Worm (Caenorhabditis elegans): ENCODE measurements around the gene K07H8.11.

K07H8.11 gene

DNA sequence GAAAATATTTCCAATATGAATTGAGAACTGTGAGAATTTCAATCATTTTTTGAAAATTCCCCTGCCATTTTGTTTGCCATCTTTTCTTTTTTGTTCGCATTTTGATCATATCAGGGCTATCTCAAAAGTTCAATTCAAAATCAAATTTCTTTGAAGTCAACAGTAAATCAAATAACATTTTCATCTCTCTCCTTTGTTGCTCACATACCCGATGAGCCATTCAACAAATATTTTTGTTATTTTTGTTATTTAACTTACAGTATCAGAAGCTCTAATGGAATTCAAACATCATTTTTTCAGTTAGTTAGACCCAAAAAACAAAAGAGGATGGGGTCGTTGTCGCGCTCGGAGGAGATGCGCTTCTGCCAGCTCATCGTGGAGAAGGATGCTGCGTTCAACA, 28.5 kb upstream of the K07H8.11 start, which contains the start of gene vha-5:
vha-5 (plus strand) TSS at position 301 of the 400 bp plus-strand sequence.
- TF ChIP-seq ham-2 (GFP tag; optimal IDR thresholded peaks at IDR 0.05) (no peak), tbx-8 (GFP tag; optimal IDR thresholded peaks at IDR 0.05) (no peak), lin-32 (GFP tag; optimal IDR thresholded peaks at IDR 0.05) (no peak), flh-1 (GFP tag; optimal IDR thresholded peaks at IDR 0.05) (no peak), snpc-4 (tag; optimal IDR thresholded peaks at IDR 0.05) (no peak), ces-1 (GFP tag; optimal IDR thresholded peaks at IDR 0.05) (no peak), zip-8 (tag; optimal IDR thresholded peaks at IDR 0.05) (no peak), pha-4 (tag; optimal IDR thresholded peaks at IDR 0.05) (no peak), nhr-76 (tag; optimal IDR thresholded peaks at IDR 0.05) (no peak)

DNA sequence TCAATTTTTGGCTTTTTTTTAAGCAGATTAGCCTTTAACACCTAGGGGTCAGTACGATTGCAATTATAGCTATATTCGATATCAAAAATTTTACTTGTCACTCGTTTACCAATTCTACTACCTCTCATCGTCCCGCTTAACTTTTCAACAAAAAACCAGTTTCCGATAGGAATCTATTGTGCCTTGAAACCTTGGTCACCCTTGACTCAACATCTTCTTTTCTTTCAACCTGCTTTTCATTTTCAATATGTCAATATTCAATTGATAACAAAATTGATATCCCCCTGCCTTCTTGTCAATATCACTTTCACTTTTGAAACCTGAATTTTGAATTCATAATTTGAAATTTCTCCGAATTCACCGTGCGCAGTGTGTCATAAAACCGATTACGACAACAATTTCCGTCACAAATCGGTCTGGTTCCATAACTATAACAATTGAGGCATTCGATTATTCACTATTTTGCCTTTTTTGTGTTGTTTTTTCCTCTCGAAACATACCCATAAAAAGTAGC, 27.6 kb upstream of the K07H8.11 start:
- TF ChIP-seq lsy-2 (tag; optimal IDR thresholded peaks at IDR 0.05): no peak
- peak; percentile 61 for TF ChIP-seq blmp-1 (tag; optimal IDR thresholded peaks at IDR 0.05)
- TF ChIP-seq elt-3 (tag; optimal IDR thresholded peaks at IDR 0.05): no peak

DNA sequence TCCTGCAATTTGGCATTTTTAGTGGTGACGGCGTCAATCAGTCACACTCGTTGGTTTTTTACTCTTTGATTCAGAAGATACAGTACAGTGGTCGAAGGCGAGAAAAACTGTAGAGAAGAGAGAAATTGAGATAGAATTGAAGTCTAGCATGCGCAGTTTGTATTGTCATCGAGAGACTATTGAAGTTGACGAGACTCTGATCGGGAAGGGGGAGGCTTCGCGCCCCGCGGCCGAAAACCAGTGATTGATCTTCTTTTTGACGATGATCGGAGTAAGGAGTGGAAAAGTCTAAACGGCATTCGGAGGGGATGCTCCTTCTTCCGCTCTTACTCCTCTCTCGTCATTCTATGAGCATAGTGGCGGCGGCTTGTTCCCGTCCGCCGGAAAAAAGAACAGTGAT, 26.8 kb upstream of the K07H8.11 start:
- TF ChIP-seq nhr-237 (tag; optimal IDR thresholded peaks at IDR 0.05) (peak; percentile 7), unc-39 (tag; optimal IDR thresholded peaks at IDR 0.05) (no peak), drap-1 (GFP tag; optimal IDR thresholded peaks at IDR 0.05) (no peak), tbx-8 (GFP tag; optimal IDR thresholded peaks at IDR 0.05) (no peak)

DNA sequence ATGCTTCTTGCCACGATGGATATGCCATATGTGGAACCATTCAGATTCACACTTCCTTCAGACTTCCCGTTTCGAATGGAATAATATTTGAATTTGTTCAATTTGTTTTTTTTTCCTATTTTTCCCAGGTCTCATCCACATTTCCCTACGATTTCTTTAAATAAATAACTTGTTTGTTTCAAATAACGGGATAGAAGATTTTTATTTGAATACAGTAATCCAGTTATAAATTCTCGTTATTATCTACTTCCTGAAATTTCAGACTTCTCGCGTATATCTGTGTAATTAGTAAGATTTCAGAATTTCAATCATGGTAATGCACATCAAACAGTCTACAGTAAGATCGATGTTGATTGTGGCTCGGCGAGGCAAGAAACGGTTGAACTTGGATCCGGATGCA, 25.3 kb upstream of the K07H8.11 start, which contains the start of gene F35H10.5:
F35H10.5 (plus strand) TSS at position 301 of the 400 bp plus-strand sequence.
- TF ChIP-seq mab-5 (tag; optimal IDR thresholded peaks at IDR 0.05) (no peak), elt-3 (tag; optimal IDR thresholded peaks at IDR 0.05) (no peak), snpc-4 (tag; optimal IDR thresholded peaks at IDR 0.05) (no peak), mls-2 (tag; optimal IDR thresholded peaks at IDR 0.05) (no peak), nhr-28 (tag; optimal IDR thresholded peaks at IDR 0.05) (no peak), elt-1 (tag; optimal IDR thresholded peaks at IDR 0.05; ENCODE audit: borderline replicate concordance, insufficient read depth) (no peak), sptf-1 (tag; optimal IDR thresholded peaks at IDR 0.05) (no peak), ceh-43 (GFP tag; optimal IDR thresholded peaks at IDR 0.05) (no peak), unc-62 (GFP tag; optimal IDR thresholded peaks at IDR 0.05) (no peak), ceh-83 (GFP tag; optimal IDR thresholded peaks at IDR 0.05) (no peak), unc-39 (tag; optimal IDR thresholded peaks at IDR 0.05) (no peak)

DNA sequence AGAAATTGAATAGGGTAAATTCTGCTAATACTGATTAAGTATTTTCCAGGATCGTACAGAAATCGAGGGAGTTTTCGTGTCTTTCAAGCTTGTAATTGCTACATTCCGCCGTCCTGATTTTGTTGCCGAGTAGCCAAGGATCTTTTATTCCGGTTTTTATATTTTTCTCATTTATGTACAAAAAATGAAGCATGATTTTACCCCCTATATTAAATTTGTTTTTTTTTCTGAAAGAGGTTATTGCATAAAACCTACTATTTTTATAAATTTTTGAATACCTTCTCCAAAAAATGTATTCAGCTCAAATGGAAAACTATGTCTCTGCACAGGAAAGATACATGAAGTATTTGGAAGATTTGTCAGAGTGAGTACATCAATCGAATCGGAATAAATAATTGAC, 24.5 kb upstream of the K07H8.11 start, which contains the start of gene F35H10.6:
F35H10.6 (plus strand) TSS at position 301 of the 400 bp plus-strand sequence.
- TF ChIP-seq ceh-83 (GFP tag; optimal IDR thresholded peaks at IDR 0.05) (no peak), nhr-2 (tag; optimal IDR thresholded peaks at IDR 0.05) (no peak), ceh-43 (GFP tag; optimal IDR thresholded peaks at IDR 0.05) (no peak), hlh-1 (tag; optimal IDR thresholded peaks at IDR 0.05) (no peak), lsy-2 (tag; optimal IDR thresholded peaks at IDR 0.05) (no peak), tbx-8 (GFP tag; optimal IDR thresholded peaks at IDR 0.05) (no peak), ham-2 (GFP tag; optimal IDR thresholded peaks at IDR 0.05) (no peak), nhr-28 (tag; optimal IDR thresholded peaks at IDR 0.05) (no peak), unc-62 (GFP tag; optimal IDR thresholded peaks at IDR 0.05) (no peak), ztf-11 (tag; optimal IDR thresholded peaks at IDR 0.05) (no peak), flh-1 (GFP tag; optimal IDR thresholded peaks at IDR 0.05) (no peak), mls-2 (tag; optimal IDR thresholded peaks at IDR 0.05) (no peak), unc-120 (tag; optimal IDR thresholded peaks at IDR 0.05; ENCODE audit: poor library complexity, severe bottlenecking) (no peak), nhr-76 (tag; optimal IDR thresholded peaks at IDR 0.05) (no peak), M03D4.4 (tag; optimal IDR thresholded peaks at IDR 0.05) (no peak), drap-1 (GFP tag; optimal IDR thresholded peaks at IDR 0.05) (no peak), nhr-237 (tag; optimal IDR thresholded peaks at IDR 0.05) (no peak), mab-5 (tag; optimal IDR thresholded peaks at IDR 0.05) (no peak)

DNA sequence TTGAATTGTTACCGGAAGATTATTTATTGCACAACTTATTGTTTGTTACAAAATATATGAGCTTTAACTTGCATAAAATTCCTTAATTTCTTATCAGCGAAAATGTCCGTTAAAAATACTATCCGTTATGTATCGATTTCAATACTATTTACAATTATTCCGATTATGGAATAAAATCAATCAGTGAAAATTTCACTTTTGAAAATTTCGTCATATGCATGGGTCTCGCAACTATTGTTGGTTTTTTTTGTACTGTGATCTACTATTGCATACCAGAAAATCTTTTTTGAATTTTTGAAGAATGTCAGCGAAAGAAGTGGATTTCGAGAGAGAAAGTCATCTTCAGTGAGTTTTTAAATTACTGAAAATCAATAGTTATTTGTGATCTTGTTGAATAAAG, 22.1 kb upstream of the K07H8.11 start, which contains the start of gene nprl-3:
nprl-3 (plus strand) TSS at position 301 of the 400 bp plus-strand sequence.
- TF ChIP-seq sptf-1 (tag; optimal IDR thresholded peaks at IDR 0.05): no peak
- no peak for TF ChIP-seq unc-39 (tag; optimal IDR thresholded peaks at IDR 0.05)
- TF ChIP-seq lin-32 (GFP tag; optimal IDR thresholded peaks at IDR 0.05): no peak
- no peak for TF ChIP-seq nhr-2 (tag; optimal IDR thresholded peaks at IDR 0.05)
- TF ChIP-seq M03D4.4 (tag; optimal IDR thresholded peaks at IDR 0.05): no peak
- no peak for TF ChIP-seq lin-13 (tag; optimal IDR thresholded peaks at IDR 0.05)
- TF ChIP-seq nhr-12 (tag; optimal IDR thresholded peaks at IDR 0.05): no peak
- no peak for TF ChIP-seq ceh-43 (GFP tag; optimal IDR thresholded peaks at IDR 0.05)
- TF ChIP-seq bed-3 (GFP tag; optimal IDR thresholded peaks at IDR 0.05): no peak
- TF ChIP-seq ceh-39 (tag; optimal IDR thresholded peaks at IDR 0.05): no peak
- TF ChIP-seq blmp-1 (tag; optimal IDR thresholded peaks at IDR 0.05): no peak
